Worm (Caenorhabditis elegans): ENCODE data around the gene aakg-1.

ce11 chrIII:12558097-12558594 lies 17.1 kb downstream of the aakg-1 start:
- peak; percentile 46 for TF ChIP-seq him-1 (tag; optimal IDR thresholded peaks at IDR 0.05)
- TF ChIP-seq W03F9.2 (tag; optimal IDR thresholded peaks at IDR 0.05), result peak; percentile 30
